Fruit fly (Drosophila melanogaster) whole organism, prepupa: Measurements from ENCODE around the gene BBIP1.
A peak's percentile ranks its signal among the peaks of the same experiment; 100 is the strongest.

Experiments
- Blimp-1 ChIP-seq: fragments of 200-800 bp; sonication (Bioruptor generic); optimal IDR thresholded peaks from 3 replicates; lab custom pipeline; 2017; ENCODE audit warnings: missing biosample characterization, missing genetic modification characterization, mild to moderate bottlenecking, moderate library complexity, missing genetic modification reagents
- CG10631 ChIP-seq: fragments of 200-800 bp; sonication (Bioruptor generic); optimal IDR thresholded peaks from 2 replicates; lab custom pipeline; 2016; ENCODE audit warnings: missing biosample characterization, missing genetic modification characterization
- CG10669 ChIP-seq: fragments of 200-800 bp; sonication (Bioruptor generic); optimal IDR thresholded peaks from 3 replicates; lab custom pipeline; 2018; ENCODE audit warnings: missing biosample characterization, mild to moderate bottlenecking, missing genetic modification characterization, moderate library complexity
- CG11294 ChIP-seq: fragments of 200-800 bp; sonication (Bioruptor generic); IDR thresholded peaks from 2 replicates; pipeline ENCODE4 v1.3.6; 2022; ENCODE audit warnings: missing biosample characterization, missing genetic modification characterization
- CG11762 ChIP-seq: fragments of 200-800 bp; sonication (Bioruptor generic); optimal IDR thresholded peaks from 3 replicates; lab custom pipeline; 2016; ENCODE audit warnings: missing biosample characterization, missing genetic modification characterization; ENCODE audit not compliant: insufficient read depth
- CG11902 ChIP-seq: fragments of 200-800 bp; sonication (Bioruptor generic); optimal IDR thresholded peaks from 3 replicates; lab custom pipeline; 2016; ENCODE audit warnings: missing biosample characterization, missing genetic modification characterization
- CG15336 ChIP-seq: fragments of 200-800 bp; sonication (Bioruptor generic); IDR thresholded peaks from 2 replicates; pipeline ENCODE4 v1.3.6; 2022; ENCODE audit warnings: missing biosample characterization, missing genetic modification characterization
- CG1621 ChIP-seq: fragments of 200-800 bp; sonication (Bioruptor generic); optimal IDR thresholded peaks from 3 replicates; lab custom pipeline; 2018; ENCODE audit warnings: missing biosample characterization, mild to moderate bottlenecking, missing genetic modification characterization
- CG16779 ChIP-seq: fragments of 200-800 bp; sonication (Bioruptor generic); optimal IDR thresholded peaks from 3 replicates; lab custom pipeline; 2017; ENCODE audit warnings: missing biosample characterization, mild to moderate bottlenecking, missing genetic modification characterization
- CG3032 ChIP-seq: fragments of 200-800 bp; optimal IDR thresholded peaks from 2 replicates; lab custom pipeline; 2019; ENCODE audit warnings: missing biosample characterization, mild to moderate bottlenecking, missing genetic modification characterization, moderate library complexity
- CG31627 ChIP-seq: fragments of 200-800 bp; sonication (Bioruptor generic); optimal IDR thresholded peaks from 3 replicates; lab custom pipeline; 2016; ENCODE audit warnings: missing biosample characterization, missing genetic modification characterization
- CG32006 ChIP-seq: fragments of 200-800 bp; sonication (Bioruptor generic); optimal IDR thresholded peaks from 3 replicates; lab custom pipeline; 2017; ENCODE audit warnings: missing biosample characterization, mild to moderate bottlenecking, missing genetic modification characterization
- CG34406 ChIP-seq: fragments of 200-800 bp; sonication (Bioruptor generic); optimal IDR thresholded peaks from 3 replicates; lab custom pipeline; 2016; ENCODE audit warnings: missing biosample characterization, missing genetic modification characterization
- CG3919 ChIP-seq: fragments of 200-800 bp; sonication (Bioruptor generic); optimal IDR thresholded peaks from 3 replicates; lab custom pipeline; 2016; ENCODE audit warnings: missing biosample characterization, missing genetic modification characterization
- CG4318 ChIP-seq: fragments of 200-800 bp; sonication (Bioruptor generic); optimal IDR thresholded peaks from 3 replicates; lab custom pipeline; 2017; ENCODE audit warnings: missing biosample characterization, mild to moderate bottlenecking, missing genetic modification characterization
- CG6163 ChIP-seq: fragments of 200-800 bp; sonication (Bioruptor generic); IDR thresholded peaks from 3 replicates; pipeline ENCODE4 v1.3.6; 2022; ENCODE audit warnings: missing biosample characterization, missing genetic modification characterization
- CG6276 ChIP-seq: fragments of 200-800 bp; sonication (Bioruptor generic); optimal IDR thresholded peaks from 2 replicates; lab custom pipeline; 2017; ENCODE audit warnings: missing biosample characterization, mild to moderate bottlenecking, missing genetic modification characterization
- CG6792 ChIP-seq: fragments of 200-800 bp; sonication (Bioruptor generic); optimal IDR thresholded peaks from 3 replicates; lab custom pipeline; 2016; ENCODE audit warnings: missing biosample characterization, missing genetic modification characterization
- CG6808 ChIP-seq: fragments of 200-800 bp; sonication (Bioruptor generic); optimal IDR thresholded peaks from 3 replicates; lab custom pipeline; 2017; ENCODE audit warnings: missing biosample characterization, missing genetic modification characterization, mild to moderate bottlenecking, moderate library complexity, missing genetic modification reagents
- CG6854 ChIP-seq: fragments of 200-800 bp; sonication (Bioruptor generic); optimal IDR thresholded peaks from 2 replicates; lab custom pipeline; 2017; ENCODE audit warnings: missing biosample characterization, mild to moderate bottlenecking, missing genetic modification characterization
- CG7368 ChIP-seq: fragments of 200-800 bp; sonication (Bioruptor generic); optimal IDR thresholded peaks from 3 replicates; lab custom pipeline; 2016; ENCODE audit warnings: missing biosample characterization, missing genetic modification characterization
- CG8119 ChIP-seq: fragments of 200-800 bp; sonication (Bioruptor generic); IDR thresholded peaks from 3 replicates; pipeline ENCODE4 v1.3.6; 2022; ENCODE audit warnings: missing biosample characterization, missing genetic modification characterization
- CG8319 ChIP-seq: fragments of 200-800 bp; sonication (Bioruptor generic); optimal IDR thresholded peaks from 3 replicates; lab custom pipeline; 2016; ENCODE audit warnings: missing biosample characterization, missing genetic modification characterization
- CG8632 ChIP-seq: fragments of 200-800 bp; sonication (Bioruptor generic); optimal IDR thresholded peaks from 3 replicates; lab custom pipeline; 2016; ENCODE audit warnings: missing biosample characterization, missing genetic modification characterization
- CG9139 ChIP-seq: fragments of 200-800 bp; sonication (Bioruptor generic); optimal IDR thresholded peaks from 3 replicates; lab custom pipeline; 2017; ENCODE audit warnings: missing biosample characterization, mild to moderate bottlenecking, missing genetic modification characterization
- Eip75B ChIP-seq: fragments of 200-800 bp; sonication (Bioruptor generic); optimal IDR thresholded peaks from 3 replicates; lab custom pipeline; 2016; ENCODE audit warnings: missing biosample characterization, missing genetic modification characterization
- Eip78C ChIP-seq: fragments of 200-800 bp; sonication (Bioruptor generic); peaks from one replicate; lab custom pipeline; 2016; ENCODE audit warnings: missing biosample characterization, missing genetic modification characterization
- Eip93F ChIP-seq: fragments of 200-800 bp; sonication (Bioruptor generic); optimal IDR thresholded peaks from 2 replicates; lab custom pipeline; 2016; ENCODE audit warnings: missing biosample characterization, mild to moderate bottlenecking, missing genetic modification characterization
- Ets96B ChIP-seq: fragments of 200-800 bp; optimal IDR thresholded peaks from 2 replicates; lab custom pipeline; 2019; ENCODE audit warnings: missing biosample characterization, mild to moderate bottlenecking, missing genetic modification characterization, moderate library complexity
- Hr39 ChIP-seq: fragments of 200-800 bp; sonication (Bioruptor generic); optimal IDR thresholded peaks from 2 replicates; lab custom pipeline; 2016; ENCODE audit warnings: missing biosample characterization, missing genetic modification characterization
- Lpt ChIP-seq: fragments of 200-800 bp; sonication (Bioruptor generic); optimal IDR thresholded peaks from 3 replicates; lab custom pipeline; 2016; ENCODE audit warnings: missing biosample characterization, missing genetic modification characterization
- Met ChIP-seq: fragments of 200-800 bp; sonication (Bioruptor generic); optimal IDR thresholded peaks from 3 replicates; lab custom pipeline; 2016; ENCODE audit warnings: missing biosample characterization, missing genetic modification characterization
- Smox ChIP-seq: fragments of 200-800 bp; sonication (Bioruptor generic); optimal IDR thresholded peaks from 3 replicates; lab custom pipeline; 2016; ENCODE audit warnings: missing biosample characterization, missing genetic modification characterization
- Sox102F ChIP-seq: fragments of 200-800 bp; sonication (Bioruptor generic); optimal IDR thresholded peaks from 2 replicates; lab custom pipeline; 2016; ENCODE audit warnings: missing biosample characterization, mild to moderate bottlenecking, missing genetic modification characterization
- Sox14 ChIP-seq: fragments of 200-800 bp; sonication (Bioruptor generic); optimal IDR thresholded peaks from 3 replicates; lab custom pipeline; 2016; ENCODE audit warnings: missing biosample characterization, missing genetic modification characterization
- cyc ChIP-seq: fragments of 200-800 bp; sonication (Bioruptor generic); optimal IDR thresholded peaks from 3 replicates; lab custom pipeline; 2016; ENCODE audit warnings: missing biosample characterization, missing genetic modification characterization
- dac ChIP-seq: fragments of 200-800 bp; sonication (Bioruptor generic); optimal IDR thresholded peaks from 2 replicates; lab custom pipeline; 2017; ENCODE audit warnings: missing biosample characterization, mild to moderate bottlenecking, missing genetic modification characterization
- dsx ChIP-seq: fragments of 200-800 bp; optimal IDR thresholded peaks from 3 replicates; lab custom pipeline; 2019; ENCODE audit warnings: missing biosample characterization, mild to moderate bottlenecking, missing genetic modification characterization, moderate library complexity; ENCODE audit not compliant: poor library complexity, severe bottlenecking
- eg ChIP-seq: fragments of 200-800 bp; sonication (Bioruptor generic); IDR thresholded peaks from 3 replicates; pipeline ENCODE4 v1.3.6; 2022; ENCODE audit warnings: missing biosample characterization, missing genetic modification characterization
- esn ChIP-seq: fragments of 200-800 bp; sonication (Bioruptor generic); optimal IDR thresholded peaks from 2 replicates; lab custom pipeline; 2016; ENCODE audit warnings: missing biosample characterization, mild to moderate bottlenecking, missing genetic modification characterization, moderate library complexity
- pdm3 ChIP-seq: fragments of 200-800 bp; sonication (Bioruptor generic); optimal IDR thresholded peaks from 3 replicates; lab custom pipeline; 2016; ENCODE audit warnings: missing biosample characterization, missing genetic modification characterization
- spab ChIP-seq: fragments of 200-800 bp; sonication (Bioruptor generic); optimal IDR thresholded peaks from 2 replicates; lab custom pipeline; 2017; ENCODE audit warnings: missing biosample characterization, mild to moderate bottlenecking, missing genetic modification characterization, missing genetic modification reagents
- svp ChIP-seq: fragments of 200-800 bp; sonication (Bioruptor generic); peaks from one replicate; lab custom pipeline; 2016; ENCODE audit warnings: missing biosample characterization, missing genetic modification characterization
- topi ChIP-seq: fragments of 200-800 bp; sonication (Bioruptor generic); optimal IDR thresholded peaks from 3 replicates; lab custom pipeline; 2016; ENCODE audit warnings: missing biosample characterization, missing genetic modification characterization
- vri ChIP-seq: fragments of 200-800 bp; sonication (Bioruptor generic); optimal IDR thresholded peaks from 3 replicates; lab custom pipeline; 2016; ENCODE audit warnings: missing biosample characterization, mild to moderate bottlenecking, missing genetic modification characterization

BBIP1 gene

dm6 chr3R:9378644-9379411 lies 25.4 kb upstream of the BBIP1 start (continued):
- TF ChIP-seq Sox14 (peak; percentile 77), CG11902 (GFP tag; lab: Kevin White, UChicago) (peak; percentile 66), CG8119 (peak; percentile 54; the same call in 2 of the 3 replicates), Met (GFP tag; lab: Kevin White, UChicago) (peak; percentile 91), Eip93F (GFP tag; lab: Kevin White, UChicago) (peak; percentile 78), svp (GFP tag; lab: Kevin White, UChicago) (peak; percentile 93), CG4318 (peak; percentile 17), dac (no peak), Smox (GFP tag; lab: Kevin White, UChicago) (peak; percentile 88), CG11762 (GFP tag; lab: Kevin White, UChicago) (peak; percentile 70), CG9139 (peak; percentile 81), Sox102F (peak; percentile 91), CG6808 (GFP tag; lab: Kevin White, UChicago) (peak; percentile 90), CG6792 (GFP tag; lab: Kevin White, UChicago) (peak; percentile 91), CG3032 (tag; lab: Kevin White, UChicago) (peak; percentile 92), CG8319 (GFP tag; lab: Kevin White, UChicago) (peak; percentile 64), CG10631 (GFP tag; lab: Kevin White, UChicago) (peak; percentile 90), Blimp-1 (GFP tag; lab: Kevin White, UChicago) (peak; percentile 80), CG6163 (GFP tag; lab: Robert Waterston, UW) (peak; percentile 70; the same call in 2 of the 3 replicates), spab (GFP tag; lab: Kevin White, UChicago) (peak; percentile 90), CG15336 (GFP tag; lab: Robert Waterston, UW) (peak; percentile 42; the same call in 1 of the 2 replicates), CG6854 (peak; percentile 81)
- TF ChIP-seq, all 60 proteins: peak for 57

- no peak for TF ChIP-seq Lpt (GFP tag; lab: Kevin White, UChicago)
- TF ChIP-seq dac = no peak
- TF ChIP-seq topi (GFP tag; lab: Kevin White, UChicago) = no peak
- peak; percentile 20 for TF ChIP-seq CG1621 (tag; lab: Kevin White, UChicago)
- no peak for TF ChIP-seq CG8319 (GFP tag; lab: Kevin White, UChicago)
- peak; percentile 29 for TF ChIP-seq CG6854
- peak; percentile 38 for TF ChIP-seq CG6276
- TF ChIP-seq Eip75B = no peak
- no peak for TF ChIP-seq CG8632
- peak; percentile 75 for TF ChIP-seq CG9139
- peak; percentile 11 for TF ChIP-seq CG3919 (GFP tag; lab: Kevin White, UChicago)
- TF ChIP-seq CG32006 (GFP tag; lab: Kevin White, UChicago) = no peak
- TF ChIP-seq pdm3 (GFP tag; lab: Kevin White, UChicago) = no peak
- no peak for TF ChIP-seq Sox14
- no peak for TF ChIP-seq Blimp-1 (GFP tag; lab: Kevin White, UChicago)
- TF ChIP-seq CG10631 (GFP tag; lab: Kevin White, UChicago) = no peak
- TF ChIP-seq CG6163 (GFP tag; lab: Robert Waterston, UW) = peak; percentile 51; the same call in 2 of the 3 replicates
- peak; percentile 52; the same call in 2 of the 3 replicates for TF ChIP-seq CG8119
- TF ChIP-seq cyc (GFP tag; lab: Kevin White, UChicago) = no peak
- TF ChIP-seq Eip93F (GFP tag; lab: Kevin White, UChicago) = no peak
- 0 out of 2 replicates have a peak, but pooled peaks have one; percentile 13 for TF ChIP-seq CG15336 (GFP tag; lab: Robert Waterston, UW)
- peak; percentile 2 for TF ChIP-seq CG16779 (tag; lab: Kevin White, UChicago)
- no peak; the same call in 2 of the 3 replicates for TF ChIP-seq eg (GFP tag; lab: Robert Waterston, UW)
- no peak for TF ChIP-seq Sox102F
- TF ChIP-seq Ets96B (tag; lab: Kevin White, UChicago) = no peak
- TF ChIP-seq Eip78C = peak; percentile 75
- TF ChIP-seq CG7368 (GFP tag; lab: Kevin White, UChicago) = no peak
- no peak for TF ChIP-seq CG3032 (tag; lab: Kevin White, UChicago)
- TF ChIP-seq svp (GFP tag; lab: Kevin White, UChicago) = no peak
- TF ChIP-seq esn (GFP tag; lab: Kevin White, UChicago) = no peak
- TF ChIP-seq CG10669 (GFP tag; lab: Kevin White, UChicago) = peak; percentile 12
- TF ChIP-seq Hr39 (GFP tag; lab: Kevin White, UChicago) = no peak
- TF ChIP-seq CG31627 (GFP tag; lab: Kevin White, UChicago) = no peak
- TF ChIP-seq CG34406 = no peak
- TF ChIP-seq CG6792 (GFP tag; lab: Kevin White, UChicago) = no peak
- TF ChIP-seq vri = no peak
- TF ChIP-seq spab (GFP tag; lab: Kevin White, UChicago) = peak; percentile 39
- TF ChIP-seq dsx = peak; percentile 37
- TF ChIP-seq CG11294 (GFP tag; lab: Robert Waterston, UW) = no peak
These were observed 23.2 kb upstream of the BBIP1 start for dm6 chr3R:9380970-9381369.
